Fruit fly (Drosophila melanogaster): ENCODE measurements around the gene Sas-6.

DNA sequence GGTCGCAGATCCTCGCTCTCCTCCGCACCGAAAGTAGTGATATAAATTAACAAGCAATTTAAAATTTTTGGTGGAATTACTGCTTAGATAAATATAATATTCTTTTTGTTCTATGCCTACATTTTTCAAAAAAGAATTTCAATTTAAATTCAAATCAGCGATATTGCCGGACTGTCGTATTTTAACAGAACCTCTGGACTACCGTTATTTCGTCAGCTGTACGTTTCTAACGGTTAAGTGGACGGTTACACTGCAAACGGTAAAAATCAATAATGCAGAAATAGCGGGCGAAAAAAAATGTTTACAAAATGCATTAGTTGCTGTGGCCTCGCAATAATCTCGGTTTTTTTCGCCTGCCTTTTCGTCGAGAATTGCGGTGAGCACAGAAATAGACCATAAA, 5.1 kb downstream of the Sas-6 start, which contains the start of gene Tace:
- TF ChIP-seq CTCF (optimal IDR thresholded peaks at IDR 0.05) (peak in 1 of 2 experiments; percentile 21), CG8478 (optimal IDR thresholded peaks at IDR 0.05) (no peak)
